Worm (Caenorhabditis elegans): Measurements from ENCODE around the gene C06E1.9.

DNA sequence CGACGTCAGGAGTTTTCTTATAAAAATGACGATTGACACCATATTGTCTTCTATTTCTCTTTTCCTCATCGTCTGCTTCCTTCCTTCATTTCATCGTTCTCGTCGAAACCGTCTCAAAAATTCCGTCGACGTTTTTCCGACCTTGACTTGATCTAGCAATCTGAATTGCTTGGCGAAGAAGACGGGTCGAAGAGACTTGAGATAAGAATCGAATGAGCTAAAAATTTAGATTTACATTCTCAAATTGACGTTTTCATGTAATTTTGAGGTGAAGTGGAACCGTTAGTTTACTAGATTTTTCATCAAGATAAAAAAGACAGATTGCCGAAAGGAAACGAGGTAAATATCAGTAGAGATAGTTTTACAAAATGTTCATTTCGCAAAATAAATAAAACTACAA, 32.0 kb downstream of the C06E1.9 start:
- TF ChIP-seq drap-1 (GFP tag; optimal IDR thresholded peaks at IDR 0.05) (no peak), flh-1 (GFP tag; optimal IDR thresholded peaks at IDR 0.05) (no peak), nhr-2 (tag; optimal IDR thresholded peaks at IDR 0.05) (no peak), lin-13 (tag; optimal IDR thresholded peaks at IDR 0.05) (no peak), unc-39 (tag; optimal IDR thresholded peaks at IDR 0.05) (no peak), sptf-1 (tag; optimal IDR thresholded peaks at IDR 0.05) (no peak), lsy-2 (tag; optimal IDR thresholded peaks at IDR 0.05) (no peak)

Data from whole organism, mixed stage, embryonic.